Fruit fly (Drosophila melanogaster): ENCODE data around the gene CG4041.

Gene CG4041

DNA sequence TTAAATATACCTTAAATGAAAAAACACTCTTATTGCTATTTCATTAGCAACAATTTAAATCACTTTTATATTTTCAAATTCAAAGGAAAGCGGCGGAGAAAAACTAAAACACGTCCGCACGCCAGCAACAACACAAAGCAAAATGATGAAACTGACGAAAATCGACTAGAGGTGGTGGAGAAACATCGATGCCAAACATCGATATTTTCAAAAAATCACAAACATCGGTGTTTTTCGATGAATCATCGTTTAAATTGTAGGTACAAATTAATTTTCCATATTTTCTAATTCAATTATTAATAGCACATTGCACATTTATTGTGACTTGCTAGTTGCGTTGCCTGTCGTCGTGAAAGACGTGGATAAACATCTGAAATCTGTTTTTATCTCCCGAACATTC is 12.8 kb upstream of the CG4041 start:
- peak; percentile 43 for TF ChIP-seq CG17801 (GFP tag; optimal IDR thresholded peaks at IDR 0.05; ENCODE audit: partially characterized antibody)

- no peak for TF ChIP-seq CG17801 (GFP tag; optimal IDR thresholded peaks at IDR 0.05; ENCODE audit: partially characterized antibody)
These were observed 12.1 kb upstream of the CG4041 start for dm6 chrX:4930100-4931010.

DNA sequence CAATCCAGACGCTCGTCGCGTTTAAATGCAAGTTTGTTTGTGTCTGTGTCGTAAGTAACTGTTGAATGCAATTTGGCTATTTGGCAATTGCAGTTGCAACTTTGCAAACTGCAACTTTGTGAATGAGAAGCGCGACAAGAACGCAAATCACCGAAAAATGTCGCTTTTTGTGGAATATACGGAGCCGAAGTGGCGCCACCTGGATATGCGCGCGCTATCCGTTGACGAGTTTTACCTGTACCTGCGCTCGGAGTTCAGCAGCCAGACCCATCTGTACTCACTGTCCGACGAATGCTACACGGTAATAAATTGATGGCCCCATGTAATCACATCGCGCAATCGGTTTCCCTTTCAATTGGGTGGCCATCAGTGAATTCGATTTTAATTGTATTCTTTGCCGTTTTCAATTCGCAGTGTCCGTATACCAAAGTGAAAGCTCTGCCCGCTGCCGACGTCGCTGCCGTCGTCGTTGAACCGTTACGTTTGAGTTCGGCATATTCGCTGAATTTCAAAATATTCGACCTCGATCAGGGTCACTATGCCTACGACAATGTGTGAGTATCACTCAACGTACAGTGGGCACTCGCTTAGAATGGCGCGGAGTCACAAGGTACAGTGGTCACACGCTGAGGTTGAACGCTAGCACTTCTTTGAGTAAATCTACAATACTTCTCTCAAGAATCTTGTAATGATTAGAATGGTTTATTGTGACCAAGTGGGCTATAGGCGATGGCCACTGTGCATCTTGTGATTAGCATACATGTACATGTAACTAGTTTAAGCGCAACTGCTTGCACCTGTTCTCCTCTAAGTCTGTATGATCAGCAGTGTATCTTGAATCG is 1.0 kb upstream of the CG4041 start:
- peak; percentile 76 for TF ChIP-seq CG17801 (GFP tag; optimal IDR thresholded peaks at IDR 0.05; ENCODE audit: partially characterized antibody)

- TF ChIP-seq CG17801 (GFP tag; optimal IDR thresholded peaks at IDR 0.05; ENCODE audit: partially characterized antibody): no peak
These were observed 5.9 kb downstream of the CG4041 start for dm6 chrX:4912370-4912769.

DNA sequence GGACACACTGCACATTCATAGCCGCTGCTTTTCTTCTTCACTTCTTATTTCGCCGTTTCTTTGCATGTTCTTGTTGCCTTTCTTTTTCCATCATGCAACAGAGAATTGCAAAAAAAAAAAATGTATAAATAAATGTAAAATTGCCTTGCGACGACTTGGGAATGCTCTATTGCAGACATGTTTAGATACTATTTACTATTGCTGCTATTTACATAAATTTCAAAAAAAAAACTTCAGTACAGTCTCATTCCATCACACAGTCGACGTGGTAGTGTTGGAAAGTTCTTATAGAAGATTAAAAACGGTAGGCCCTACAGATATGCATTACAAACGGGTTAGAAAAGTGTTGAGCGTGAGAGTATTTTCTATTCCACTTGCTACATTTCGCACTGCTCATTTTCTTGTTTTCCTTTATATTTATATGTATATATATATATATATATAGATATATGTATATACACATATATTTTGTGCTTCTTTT is 6.4 kb downstream of the CG4041 start:
- peak; percentile 88 for TF ChIP-seq CG17801 (GFP tag; optimal IDR thresholded peaks at IDR 0.05; ENCODE audit: partially characterized antibody)

DNA sequence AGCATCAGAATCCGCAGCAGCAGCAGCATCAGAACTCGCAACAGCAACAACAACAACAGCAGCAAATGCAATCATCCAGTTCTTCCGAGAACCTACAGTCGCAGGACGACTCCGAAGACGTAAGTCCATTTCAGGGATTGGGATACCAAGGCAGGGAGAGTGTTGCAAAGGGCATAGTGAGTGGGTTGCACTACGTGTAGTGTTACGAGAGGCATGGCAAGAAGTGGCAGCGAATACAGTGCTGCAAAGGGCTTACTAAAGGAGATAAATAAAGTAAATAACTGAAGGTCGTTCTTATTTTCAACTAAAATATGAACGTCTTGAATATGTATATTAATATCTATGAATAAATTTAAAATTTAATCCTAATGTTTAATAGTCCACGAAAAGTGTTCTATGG is 7.2 kb downstream of the CG4041 start:
- TF ChIP-seq CG17801 (GFP tag; optimal IDR thresholded peaks at IDR 0.05; ENCODE audit: partially characterized antibody): no peak

DNA sequence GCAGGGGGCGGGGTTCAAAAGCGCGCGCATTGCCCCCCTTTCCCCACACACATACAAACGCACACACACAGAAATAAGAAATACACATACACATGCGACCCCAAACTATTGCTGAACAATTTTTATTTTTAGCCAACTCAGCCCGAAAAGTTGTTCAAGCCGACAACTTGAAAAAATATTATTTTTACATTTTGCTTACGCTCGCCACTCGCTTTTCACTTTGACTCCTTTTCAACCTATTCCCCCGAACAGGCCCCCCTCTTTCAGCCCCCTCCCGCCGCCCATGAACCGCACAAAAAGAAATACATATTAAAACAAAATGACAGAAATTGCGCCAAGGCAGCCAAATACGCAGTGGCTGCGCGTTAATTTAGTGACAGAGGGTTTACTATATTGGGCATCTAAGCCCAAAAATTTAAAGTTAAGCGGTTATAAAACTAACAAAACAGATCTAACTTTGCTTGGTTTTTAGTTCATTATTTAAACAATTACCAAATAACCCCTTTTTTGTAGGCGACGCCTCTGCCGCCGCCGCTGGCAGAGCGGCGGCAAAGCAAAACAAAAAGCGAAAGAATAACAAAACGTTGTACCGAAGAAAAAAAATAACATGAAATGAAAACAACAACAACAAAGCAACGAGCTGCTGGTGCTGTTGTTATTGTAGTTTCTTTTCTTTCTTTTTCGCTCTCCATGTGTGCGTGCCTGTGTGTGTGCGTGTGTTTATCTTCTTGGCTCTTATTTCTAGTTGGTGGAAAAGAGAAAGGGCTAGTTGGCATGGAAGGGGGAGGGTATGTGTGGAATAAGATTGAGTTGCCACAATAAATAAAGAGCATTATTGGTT is 8.1 kb downstream of the CG4041 start:
- TF ChIP-seq CG17801 (GFP tag; optimal IDR thresholded peaks at IDR 0.05; ENCODE audit: partially characterized antibody): peak; percentile 100

DNA sequence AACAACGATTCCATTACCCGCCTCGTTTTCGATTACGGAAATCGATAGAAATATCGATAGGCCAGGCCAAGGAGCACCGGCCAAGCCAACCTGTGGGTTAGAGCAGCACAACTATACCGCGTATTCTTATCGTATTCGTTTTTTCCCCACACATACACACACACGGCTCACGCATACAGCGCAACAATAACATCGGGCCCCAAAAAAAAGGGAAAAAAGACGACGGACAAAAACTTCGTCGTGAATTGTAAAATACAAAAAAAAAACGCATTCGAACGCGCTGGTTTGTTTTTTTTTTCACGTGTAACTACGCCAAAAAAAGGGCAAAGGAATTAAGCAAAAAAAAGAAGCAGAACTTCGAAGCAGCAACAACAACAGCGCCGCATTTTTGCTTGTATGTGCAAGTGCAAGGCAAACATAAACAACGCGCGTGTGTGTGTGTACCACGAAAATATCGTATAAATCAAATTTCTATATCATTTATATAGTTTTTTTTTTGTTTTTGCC is 9.3 kb downstream of the CG4041 start, which contains the start of gene CG32772:
TSS of gene CG32772 (plus strand) at position 177 of the 507 bp plus-strand sequence.
- peak; percentile 98 for TF ChIP-seq CG17801 (GFP tag; optimal IDR thresholded peaks at IDR 0.05; ENCODE audit: partially characterized antibody)

DNA sequence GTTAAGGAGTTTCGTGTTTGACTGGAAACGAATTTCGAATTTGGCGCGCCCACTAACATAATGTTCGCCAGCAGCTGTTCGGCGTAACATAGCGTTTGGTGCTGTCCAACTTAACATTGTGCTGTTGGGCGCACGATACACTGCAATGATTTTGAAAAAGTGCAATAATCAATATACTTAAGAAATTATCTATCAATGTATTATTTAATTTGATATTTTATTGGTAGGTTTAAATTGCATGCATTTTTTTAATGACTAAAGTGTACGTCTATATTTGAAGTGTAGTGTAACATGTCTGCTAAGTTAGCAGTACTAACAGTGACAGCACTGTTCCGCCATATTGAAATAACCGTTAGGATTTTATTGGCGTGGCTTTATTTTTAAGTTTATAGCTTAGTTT is 11.7 kb downstream of the CG4041 start, which contains the start of gene CG6927:
TSS of gene CG6927 (plus strand) at position 328 of the 400 bp plus-strand sequence.
- peak; percentile 68 for TF ChIP-seq CG17801 (GFP tag; optimal IDR thresholded peaks at IDR 0.05; ENCODE audit: partially characterized antibody)

- TF ChIP-seq CG17801 (GFP tag; optimal IDR thresholded peaks at IDR 0.05; ENCODE audit: partially characterized antibody): no peak
These were observed 21.4 kb downstream of the CG4041 start for dm6 chrX:4896892-4897291.

DNA sequence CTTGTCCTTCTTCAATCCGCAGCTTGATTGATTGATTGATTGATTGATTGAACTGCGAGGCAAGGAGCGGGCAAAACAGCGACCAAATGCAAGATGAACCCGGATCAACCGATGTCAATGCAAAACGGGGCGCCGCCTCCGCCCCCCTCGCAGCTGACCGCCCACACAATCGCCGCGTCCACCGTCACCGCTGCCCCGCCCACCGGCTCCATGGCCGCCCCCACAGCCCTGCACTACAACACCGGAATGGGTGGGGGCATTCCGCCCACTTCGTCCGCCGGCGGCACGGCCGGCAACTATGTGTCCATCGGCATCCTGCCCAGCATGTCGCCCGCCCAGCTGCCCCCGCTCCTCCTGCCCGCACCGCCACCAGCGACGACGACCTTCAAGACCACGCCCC is 23.7 kb downstream of the CG4041 start:
- TF ChIP-seq CG17801 (GFP tag; optimal IDR thresholded peaks at IDR 0.05; ENCODE audit: partially characterized antibody): no peak

DNA sequence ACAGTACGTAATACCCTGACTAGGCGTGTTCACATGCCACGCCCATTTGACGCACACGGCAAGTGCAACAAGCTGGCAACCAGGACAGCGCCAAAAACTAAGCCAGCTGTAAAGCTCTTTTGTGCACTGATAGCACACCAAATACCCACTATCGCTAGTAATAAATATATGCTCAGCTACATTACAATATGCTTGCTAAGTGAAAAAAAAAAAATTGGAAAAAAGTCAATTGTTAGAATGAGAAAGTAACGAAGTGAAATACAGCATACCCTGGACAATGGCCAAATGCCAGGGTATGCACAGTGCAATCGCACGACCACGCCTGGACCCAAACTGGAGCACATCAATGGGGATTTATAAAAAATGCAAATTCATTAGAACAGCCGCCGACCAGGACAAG is 32.4 kb downstream of the CG4041 start:
- no peak for TF ChIP-seq CG17801 (GFP tag; optimal IDR thresholded peaks at IDR 0.05; ENCODE audit: partially characterized antibody)

dm6 chrX:4875370-4875769 is 42.9 kb downstream of the CG4041 start, which contains the start of gene boil:
TSS of gene boil (plus strand) at chrX:4875670.
- TF ChIP-seq CG17801 (GFP tag; optimal IDR thresholded peaks at IDR 0.05; ENCODE audit: partially characterized antibody): no peak
